Worm (Caenorhabditis elegans) whole organism, L1 larva: ENCODE data around the gene phf-31.

ENCODE experiments used
- C16A3.4 ChIP-seq: fragments of 150-350 bp; optimal IDR thresholded peaks from 2 replicates; lab custom pipeline; 2014; ENCODE audit warnings: missing biosample characterization, missing genetic modification characterization
- aha-1 ChIP-seq: fragments of 150-350 bp; optimal IDR thresholded peaks from 2 replicates; lab custom pipeline; 2014; ENCODE audit warnings: missing biosample characterization, missing genetic modification characterization
- ama-1 ChIP-seq: fragments of 150-350 bp; optimal IDR thresholded peaks from 2 replicates; lab custom pipeline; 2014
- ceh-82 ChIP-seq, 3 experiments: fragments of 150-350 bp in 1 of 3; sonication (generic microtip) in 2 of 3; optimal IDR thresholded peaks; 2 replicates each; lab custom pipeline; 2014 to 2017; ENCODE audit warnings: missing biosample characterization in 3 of 3, missing genetic modification characterization in 3 of 3
- lin-13 ChIP-seq: fragments of 150-350 bp; optimal IDR thresholded peaks from 2 replicates; lab custom pipeline; 2014; ENCODE audit warnings: missing biosample characterization, missing genetic modification reagents, missing genetic modification characterization
- lir-3 ChIP-seq: sonication (generic microtip); optimal IDR thresholded peaks from 2 replicates; lab custom pipeline; 2016; ENCODE audit warnings: mild to moderate bottlenecking, missing genetic modification characterization, moderate library complexity, missing compliant biosample characterization; ENCODE audit not compliant: poor library complexity
- mdl-1 ChIP-seq, 2 experiments: fragments of 150-350 bp; optimal IDR thresholded peaks; 2 replicates each; lab custom pipeline; 2014 to 2017; ENCODE audit warnings: missing biosample characterization in 2 of 2, missing genetic modification characterization in 2 of 2, inconsistent platforms in 1 of 2
- pqm-1 ChIP-seq: sonication (generic microtip); optimal IDR thresholded peaks from 3 replicates; lab custom pipeline; 2017; ENCODE audit warnings: missing biosample characterization, missing genetic modification characterization
- sup-37 ChIP-seq: fragments of 200-800 bp; sonication (Bioruptor generic); optimal IDR thresholded peaks from 2 replicates; lab custom pipeline; 2018; ENCODE audit warnings: mild to moderate bottlenecking, missing genetic modification characterization, missing compliant biosample characterization
- zag-1 ChIP-seq: fragments of 150-350 bp; optimal IDR thresholded peaks from 2 replicates; lab custom pipeline; 2014; ENCODE audit warnings: missing biosample characterization, missing genetic modification characterization
- ztf-11 ChIP-seq, 2 experiments: sonication (generic microtip); optimal IDR thresholded peaks; 2 replicates each; lab custom pipeline; 2016 to 2017; ENCODE audit warnings: missing genetic modification characterization in 2 of 2, missing biosample characterization in 1 of 2, missing compliant biosample characterization in 1 of 2
- ztf-4 ChIP-seq: fragments of 150-350 bp; optimal IDR thresholded peaks from 2 replicates; lab custom pipeline; 2014; ENCODE audit warnings: missing biosample characterization, missing genetic modification characterization

ce11 chrX:10679193-10679592 is 2.6 kb upstream of the phf-31 start:
- TF ChIP-seq mdl-1 (tag; optimal IDR thresholded peaks at IDR 0.05; lab: Kevin White, UChicago) (peak in 1 of 2 experiments; percentile 34), ztf-4 (tag; lab: Kevin White, UChicago) (no peak), sup-37 (GFP tag; lab: Kevin White, UChicago) (no peak), aha-1 (no peak), pqm-1 (tag; lab: Kevin White, UChicago) (no peak), C16A3.4 (tag; lab: Kevin White, UChicago) (peak; percentile 22), ama-1 (no peak), ztf-11 (tag; optimal IDR thresholded peaks at IDR 0.05; lab: Kevin White, UChicago) (no peak), zag-1 (tag; lab: Kevin White, UChicago) (no peak), ceh-82 (tag; optimal IDR thresholded peaks at IDR 0.05; lab: Kevin White, UChicago) (no peak), lin-13 (no peak), lir-3 (no peak)
